Worm (Caenorhabditis elegans) whole organism, young adult: Measurements from ENCODE around the gene nhr-105.

Source experiments
- B0019.2 ChIP-seq: fragments of 200-800 bp; sonication (Bioruptor generic); conservative IDR thresholded peaks from 2 replicates; pipeline ENCODE4 v1.3.6; 2022; ENCODE audit warnings: missing genetic modification reagents, missing genetic modification characterization, missing compliant biosample characterization
- F37B4.10 ChIP-seq: fragments of 200-800 bp; sonication (Bioruptor generic); IDR thresholded peaks from 2 replicates; pipeline ENCODE4 v1.3.6; 2022; ENCODE audit warnings: missing genetic modification characterization, missing compliant biosample characterization
- Y56A3A.18 ChIP-seq: fragments of 200-800 bp; sonication (Bioruptor generic); IDR thresholded peaks from 2 replicates; pipeline ENCODE4 v1.3.6; 2022; ENCODE audit warnings: missing genetic modification reagents, missing genetic modification characterization, missing compliant biosample characterization
- Y67H2A.10 ChIP-seq: fragments of 200-800 bp; sonication (Bioruptor generic); conservative IDR thresholded peaks from 2 replicates; pipeline ENCODE4 v1.3.6; 2022; ENCODE audit warnings: missing genetic modification reagents, missing genetic modification characterization, missing compliant biosample characterization
- aptf-2 ChIP-seq: fragments of 200-800 bp; sonication (Bioruptor generic); conservative IDR thresholded peaks from 2 replicates; pipeline ENCODE4 v1.3.6; 2022; ENCODE audit warnings: missing genetic modification reagents, missing genetic modification characterization, missing compliant biosample characterization
- atf-7 ChIP-seq: sonication (generic microtip); optimal IDR thresholded peaks from 2 replicates; lab custom pipeline; 2017; ENCODE audit warnings: mild to moderate bottlenecking, missing genetic modification characterization, missing compliant biosample characterization
- attf-5 ChIP-seq: fragments of 200-800 bp; sonication (Bioruptor generic); optimal IDR thresholded peaks from 2 replicates; lab custom pipeline; 2018; ENCODE audit warnings: mild to moderate bottlenecking, missing genetic modification characterization, missing compliant biosample characterization
- cebp-1 ChIP-seq, 2 experiments: fragments of 200-800 bp in 1 of 2; sonication (Bioruptor generic) in 1 of 2; sonication (generic microtip) in 1 of 2; IDR thresholded peaks in 1 of 2; optimal IDR thresholded peaks in 1 of 2; 2 replicates each; pipeline versions ENCODE4 v1.3.6 to Lab custom; 2017 to 2022; ENCODE audit warnings: missing compliant biosample characterization in 2 of 2, missing genetic modification characterization in 2 of 2, mild to moderate bottlenecking in 1 of 2, missing genetic modification reagents in 1 of 2, moderate library complexity in 1 of 2
- ceh-27 ChIP-seq: fragments of 200-800 bp; sonication (Bioruptor generic); optimal IDR thresholded peaks from 2 replicates; lab custom pipeline; 2018; ENCODE audit warnings: mild to moderate bottlenecking, missing genetic modification characterization, moderate library complexity, missing compliant biosample characterization
- ekl-4 ChIP-seq: fragments of 200-800 bp; sonication (Bioruptor generic); IDR thresholded peaks from 2 replicates; pipeline ENCODE4 v1.3.6; 2022; ENCODE audit warnings: missing genetic modification reagents, missing genetic modification characterization, missing compliant biosample characterization
- gei-17 ChIP-seq: fragments of 200-800 bp; sonication (Bioruptor generic); optimal IDR thresholded peaks from 2 replicates; lab custom pipeline; 2018; ENCODE audit warnings: mild to moderate bottlenecking, missing genetic modification characterization, missing compliant biosample characterization
- hmg-1.2 ChIP-seq: fragments of 200-800 bp; sonication (Bioruptor generic); IDR thresholded peaks from 2 replicates; pipeline ENCODE4 v1.3.6; 2022; ENCODE audit warnings: missing genetic modification reagents, missing genetic modification characterization, missing compliant biosample characterization
- let-607 ChIP-seq, 2 experiments: fragments of 200-800 bp in 1 of 2; sonication (Bioruptor generic) in 1 of 2; sonication (generic microtip) in 1 of 2; optimal IDR thresholded peaks; 2 replicates each; lab custom pipeline; 2016 to 2018; ENCODE audit warnings: mild to moderate bottlenecking in 2 of 2, missing compliant biosample characterization in 2 of 2, missing genetic modification characterization in 2 of 2, moderate library complexity in 2 of 2, missing genotype in 1 of 2
- lin-26 ChIP-seq: fragments of 200-800 bp; sonication (Bioruptor generic); IDR thresholded peaks from 2 replicates; pipeline ENCODE4 v1.3.6; 2022; ENCODE audit warnings: missing genetic modification reagents, missing genetic modification characterization, missing compliant biosample characterization
- lin-35 ChIP-seq, 3 experiments: fragments of 150-350 bp in 2 of 3; sonication (generic microtip) in 1 of 3; optimal IDR thresholded peaks; 2 replicates each; lab custom pipeline; 2014 to 2018; ENCODE audit warnings: missing biosample characterization in 3 of 3, missing genetic modification characterization in 3 of 3, missing genetic modification reagents in 3 of 3
- lin-40 ChIP-seq: sonication (generic microtip); optimal IDR thresholded peaks from 2 replicates; lab custom pipeline; 2016; ENCODE audit warnings: missing genetic modification characterization, mild to moderate bottlenecking, missing compliant biosample characterization, missing genotype, missing genetic modification reagents
- madf-10 ChIP-seq: sonication (generic microtip); optimal IDR thresholded peaks from 2 replicates; lab custom pipeline; 2016; ENCODE audit warnings: mild to moderate bottlenecking, missing genetic modification characterization, missing compliant biosample characterization
- mel-28 ChIP-seq: sonication (generic microtip); optimal IDR thresholded peaks from 2 replicates; lab custom pipeline; 2016; ENCODE audit warnings: borderline replicate concordance, mild to moderate bottlenecking, missing genetic modification characterization, missing compliant biosample characterization
- mes-4 ChIP-seq: sonication (generic microtip); optimal IDR thresholded peaks from 2 replicates; lab custom pipeline; 2016; ENCODE audit warnings: missing genotype, missing genetic modification characterization, missing compliant biosample characterization
- nhr-80 ChIP-seq: sonication (generic microtip); optimal IDR thresholded peaks from 2 replicates; lab custom pipeline; 2016; ENCODE audit warnings: missing genetic modification characterization, missing compliant biosample characterization
- pbrm-1 ChIP-seq: fragments of 200-800 bp; sonication (Bioruptor generic); IDR thresholded peaks from 2 replicates; pipeline ENCODE4 v1.3.6; 2022; ENCODE audit warnings: missing genetic modification reagents, missing genetic modification characterization, missing compliant biosample characterization
- pha-4 ChIP-seq: fragments of 150-350 bp; sonication (generic microtip); optimal IDR thresholded peaks from 2 replicates; lab custom pipeline; 2014; ENCODE audit warnings: missing biosample characterization, missing genetic modification reagents, missing genetic modification characterization
- repo-1 ChIP-seq: sonication (generic microtip); optimal IDR thresholded peaks from 2 replicates; lab custom pipeline; 2017; ENCODE audit warnings: mild to moderate bottlenecking, missing genetic modification characterization, missing compliant biosample characterization
- snpc-4 ChIP-seq, 5 experiments: fragments of 150-350 bp in 1 of 5; sonication (generic microtip) in 4 of 5; optimal IDR thresholded peaks; 2 replicates each; lab custom pipeline; 2014 to 2018; ENCODE audit warnings: missing genetic modification characterization in 5 of 5, missing biosample characterization in 3 of 5, antibody characterized with exemption in 2 of 5, mild to moderate bottlenecking in 2 of 5, missing compliant biosample characterization in 2 of 5, missing genotype in 2 of 5, moderate library complexity in 2 of 5, missing genetic modification reagents in 1 of 5
- tbp1 ChIP-seq: fragments of 200-800 bp; sonication (Bioruptor generic); optimal IDR thresholded peaks from 2 replicates; lab custom pipeline; 2018; ENCODE audit warnings: mild to moderate bottlenecking, missing genetic modification characterization, missing compliant biosample characterization
- ztf-26 ChIP-seq: sonication (generic microtip); optimal IDR thresholded peaks from 2 replicates; lab custom pipeline; 2017; ENCODE audit warnings: missing genetic modification characterization, missing compliant biosample characterization

The nhr-105 gene

ce11 chrIV:7018623-7019022, 31.3 kb upstream of the nhr-105 start:
- TF ChIP-seq gei-17 (no peak), ceh-27 (GFP tag; lab: Kevin White, UChicago) (peak; percentile 9)

- TF ChIP-seq lin-26 (GFP tag; lab: Robert Waterston, UW) (no peak), F37B4.10 (GFP tag; lab: Robert Waterston, UW) (no peak), tbp1 (GFP tag; lab: Kevin White, UChicago) (peak; percentile 5), attf-5 (GFP tag; lab: Kevin White, UChicago) (peak; percentile 38), cebp-1 (GFP tag; IDR thresholded peaks at IDR 0.05; lab: Robert Waterston, UW) (0 out of 2 replicates have a peak, but pooled peaks have one; percentile 15), cebp-1 (tag; optimal IDR thresholded peaks at IDR 0.05; lab: Kevin White, UChicago) (peak; percentile 50), atf-7 (peak; percentile 9), pha-4 (tag; lab: Kevin White, UChicago) (peak; percentile 42), ztf-26 (tag; lab: Kevin White, UChicago) (peak; percentile 19), repo-1 (tag; lab: Kevin White, UChicago) (no peak), nhr-80 (tag; lab: Kevin White, UChicago) (peak; percentile 78), snpc-4 (GFP tag; optimal IDR thresholded peaks at IDR 0.05; lab: Kevin White, UChicago) (no peak), snpc-4 (tag; optimal IDR thresholded peaks at IDR 0.05; lab: Kevin White, UChicago) (peak in 1 of 4 experiments; percentile 4), aptf-2 (GFP tag; lab: Robert Waterston, UW) (no peak), B0019.2 (GFP tag; lab: Robert Waterston, UW) (no peak), mel-28 (tag; lab: Kevin White, UChicago) (no peak)
These were observed 29.3 kb upstream of the nhr-105 start for ce11 chrIV:7020630-7021029.

- TF ChIP-seq let-607 (tag; optimal IDR thresholded peaks at IDR 0.05; lab: Kevin White, UChicago): no peak
- TF ChIP-seq hmg-1.2 (GFP tag; lab: Robert Waterston, UW): no peak
- no peak for TF ChIP-seq madf-10 (tag; lab: Kevin White, UChicago)
- TF ChIP-seq mel-28 (tag; lab: Kevin White, UChicago): no peak
These were observed 27.7 kb upstream of the nhr-105 start for ce11 chrIV:7022227-7022626.

- no peak for TF ChIP-seq Y67H2A.10 (GFP tag; lab: Robert Waterston, UW)
- no peak for TF ChIP-seq Y56A3A.18 (GFP tag; lab: Robert Waterston, UW)
- TF ChIP-seq lin-40 (tag; lab: Kevin White, UChicago): peak; percentile 11
- TF ChIP-seq attf-5 (GFP tag; lab: Kevin White, UChicago): peak; percentile 32
- TF ChIP-seq cebp-1 (GFP tag; IDR thresholded peaks at IDR 0.05; lab: Robert Waterston, UW): no peak
- peak; percentile 39 for TF ChIP-seq cebp-1 (tag; optimal IDR thresholded peaks at IDR 0.05; lab: Kevin White, UChicago)
- peak; percentile 46; the same call in 1 of the 2 replicates for TF ChIP-seq ekl-4 (GFP tag; lab: Robert Waterston, UW)
- peak; percentile 85 for TF ChIP-seq hmg-1.2 (GFP tag; lab: Robert Waterston, UW)
- TF ChIP-seq lin-35 (GFP tag; optimal IDR thresholded peaks at IDR 0.05; lab: Kevin White, UChicago): peak in 1 of 3 experiments; percentile 17
These were observed 27.0 kb upstream of the nhr-105 start for ce11 chrIV:7023004-7023403.

- TF ChIP-seq pbrm-1: no peak
- TF ChIP-seq, all 124 proteins: peak for 0
These were observed 26.1 kb upstream of the nhr-105 start, which contains the start of gene adah-1 for ce11 chrIV:7023858-7024257. Gene adah-1, plus strand, starts transcription at chrIV:7024211.

- TF ChIP-seq mes-4 (tag; lab: Kevin White, UChicago): no peak
- TF ChIP-seq nhr-80 (tag; lab: Kevin White, UChicago): peak; percentile 20
These were observed 25.1 kb upstream of the nhr-105 start for ce11 chrIV:7024829-7025228.
